Worm (Caenorhabditis elegans) whole organism, mixed stage, embryonic: ENCODE measurements around the gene fbxa-3.

ENCODE experiments used
- unc-120 ChIP-seq: sonication (generic microtip); optimal IDR thresholded peaks from 2 replicates; lab custom pipeline; 2017; ENCODE audit warnings: missing genetic modification characterization, missing compliant biosample characterization; ENCODE audit not compliant: poor library complexity, severe bottlenecking
- unc-62 ChIP-seq: fragments of 150-350 bp; optimal IDR thresholded peaks from 2 replicates; lab custom pipeline; 2014; ENCODE audit warnings: missing biosample characterization, missing genetic modification reagents, missing genetic modification characterization

- TF ChIP-seq unc-120 (tag; lab: Kevin White, UChicago): no peak
- TF ChIP-seq unc-62 (GFP tag; lab: Kevin White, UChicago): no peak
Measured at ce11 chrII:1786209-1786608, 34.5 kb downstream of the fbxa-3 start, which contains the start of gene C08F1.10.
